Worm (Caenorhabditis elegans) whole organism, L1 larva: Measurements from ENCODE around the gene C50D2.7.
A peak's percentile ranks its signal among the peaks of the same experiment; 100 is the strongest.
"Not testable (repeated sequence)": the region's sequence is repeated elsewhere in the genome, so short reads cannot be mapped to it uniquely, and the experiment has no call there.

Experiments used
- C04F5.9 ChIP-seq: sonication (generic microtip); optimal IDR thresholded peaks from 2 replicates; lab custom pipeline; 2016; ENCODE audit warnings: missing genetic modification characterization, missing compliant biosample characterization
- C16A3.4 ChIP-seq: fragments of 150-350 bp; optimal IDR thresholded peaks from 2 replicates; lab custom pipeline; 2014; ENCODE audit warnings: missing biosample characterization, missing genetic modification characterization
- F16B12.6 ChIP-seq: fragments of 150-350 bp; optimal IDR thresholded peaks from 2 replicates; lab custom pipeline; 2014; ENCODE audit warnings: missing biosample characterization, missing genetic modification characterization
- Y116A8C.19 ChIP-seq: sonication (generic microtip); optimal IDR thresholded peaks from 2 replicates; lab custom pipeline; 2016; ENCODE audit warnings: missing compliant biosample characterization, missing genetic modification characterization, borderline replicate concordance
- ama-1 ChIP-seq: fragments of 150-350 bp; optimal IDR thresholded peaks from 2 replicates; lab custom pipeline; 2014
- blmp-1 ChIP-seq: fragments of 150-350 bp; optimal IDR thresholded peaks from 2 replicates; lab custom pipeline; 2014; ENCODE audit warnings: missing biosample characterization, missing genetic modification characterization
- ceh-8 ChIP-seq: fragments of 200-800 bp; sonication (Bioruptor generic); optimal IDR thresholded peaks from 2 replicates; lab custom pipeline; 2018; ENCODE audit warnings: mild to moderate bottlenecking, missing genetic modification characterization, moderate library complexity, missing compliant biosample characterization
- ceh-88 ChIP-seq: fragments of 200-800 bp; sonication (Bioruptor generic); IDR thresholded peaks from 2 replicates; pipeline ENCODE4 v1.3.6; 2022; ENCODE audit warnings: missing genetic modification characterization, missing compliant biosample characterization
- efl-1 ChIP-seq, 4 experiments: fragments of 150-350 bp; optimal IDR thresholded peaks in 3 of 4; peaks in 1 of 4; 1 replicate in 1 of 4; 2 replicates in 3 of 4; lab custom pipeline; 2014; ENCODE audit warnings: missing biosample characterization in 2 of 4, missing genetic modification characterization in 2 of 4, missing genetic modification reagents in 2 of 4
- egl-13 ChIP-seq: sonication (generic microtip); optimal IDR thresholded peaks from 2 replicates; lab custom pipeline; 2016; ENCODE audit warnings: missing genotype, missing genetic modification reagents, missing genetic modification characterization, missing compliant biosample characterization
- egl-27 ChIP-seq, 2 experiments: fragments of 150-350 bp in 1 of 2; sonication (generic microtip); optimal IDR thresholded peaks; 3 replicates each; lab custom pipeline; 2017 to 2018; ENCODE audit warnings: missing biosample characterization in 2 of 2, missing genetic modification characterization in 2 of 2, missing genetic modification reagents in 2 of 2
- elt-3 ChIP-seq, 6 experiments: fragments of 150-350 bp in 1 of 6; sonication (generic microtip); optimal IDR thresholded peaks; 2 replicates each; lab custom pipeline; 2017 to 2018; ENCODE audit warnings: missing biosample characterization in 6 of 6, missing genetic modification characterization in 6 of 6, inconsistent platforms in 1 of 6
- fkh-10 ChIP-seq: sonication (generic microtip); optimal IDR thresholded peaks from 2 replicates; lab custom pipeline; 2017; ENCODE audit warnings: missing biosample characterization, missing genetic modification reagents, missing genetic modification characterization
- fos-1 ChIP-seq: fragments of 150-350 bp; optimal IDR thresholded peaks from 2 replicates; lab custom pipeline; 2014; ENCODE audit warnings: missing biosample characterization, missing genetic modification characterization
- hlh-17 ChIP-seq: fragments of 200-800 bp; sonication (Bioruptor generic); optimal IDR thresholded peaks from 2 replicates; lab custom pipeline; 2018; ENCODE audit warnings: missing genetic modification characterization, mild to moderate bottlenecking, missing compliant biosample characterization, moderate library complexity, borderline replicate concordance
- hpl-2 ChIP-seq: fragments of 150-350 bp; optimal IDR thresholded peaks from 2 replicates; lab custom pipeline; 2014; ENCODE audit warnings: missing biosample characterization, missing genetic modification reagents, missing genetic modification characterization
- irx-1 ChIP-seq: sonication (generic microtip); optimal IDR thresholded peaks from 2 replicates; lab custom pipeline; 2016; ENCODE audit warnings: missing genetic modification characterization, missing compliant biosample characterization
- lin-14 ChIP-seq: fragments of 200-800 bp; sonication (Bioruptor generic); optimal IDR thresholded peaks from 2 replicates; lab custom pipeline; 2018; ENCODE audit warnings: mild to moderate bottlenecking, missing genetic modification characterization, moderate library complexity, missing compliant biosample characterization
- lin-35 ChIP-seq, 2 experiments: fragments of 150-350 bp; optimal IDR thresholded peaks; 2 replicates each; lab custom pipeline; 2014; ENCODE audit warnings: missing biosample characterization in 2 of 2, missing genetic modification characterization in 2 of 2, missing genetic modification reagents in 2 of 2
- lir-3 ChIP-seq: sonication (generic microtip); optimal IDR thresholded peaks from 2 replicates; lab custom pipeline; 2016; ENCODE audit warnings: mild to moderate bottlenecking, missing genetic modification characterization, moderate library complexity, missing compliant biosample characterization; ENCODE audit not compliant: poor library complexity
- mab-9 ChIP-seq: fragments of 200-800 bp; sonication (Bioruptor generic); IDR thresholded peaks from 2 replicates; pipeline ENCODE4 v1.3.6; 2022; ENCODE audit warnings: missing genetic modification reagents, missing genetic modification characterization, missing compliant biosample characterization
- nhr-19 ChIP-seq: fragments of 200-800 bp; sonication (Bioruptor generic); conservative IDR thresholded peaks from 2 replicates; pipeline ENCODE4 v1.3.6; 2022; ENCODE audit warnings: missing genetic modification characterization, missing compliant biosample characterization
- nhr-20 ChIP-seq: sonication (generic microtip); optimal IDR thresholded peaks from 2 replicates; lab custom pipeline; 2016; ENCODE audit warnings: mild to moderate bottlenecking, missing genetic modification characterization, missing compliant biosample characterization
- nhr-28 ChIP-seq: fragments of 150-350 bp; optimal IDR thresholded peaks from 2 replicates; lab custom pipeline; 2014; ENCODE audit warnings: missing biosample characterization, missing genetic modification characterization
- nhr-85 ChIP-seq: sonication (generic microtip); peaks from one replicate; lab custom pipeline; 2016; ENCODE audit warnings: missing genetic modification characterization, inconsistent platforms, missing compliant biosample characterization
- nhr-90 ChIP-seq: sonication (generic microtip); optimal IDR thresholded peaks from 2 replicates; lab custom pipeline; 2016; ENCODE audit warnings: mild to moderate bottlenecking, missing genetic modification characterization, missing compliant biosample characterization; ENCODE audit not compliant: poor library complexity
- pag-3 ChIP-seq: sonication (generic microtip); optimal IDR thresholded peaks from 2 replicates; lab custom pipeline; 2017; ENCODE audit warnings: missing genetic modification characterization, mild to moderate bottlenecking, missing compliant biosample characterization, antibody characterized with exemption, borderline replicate concordance; ENCODE audit not compliant: insufficient read depth
- pqm-1 ChIP-seq: sonication (generic microtip); optimal IDR thresholded peaks from 3 replicates; lab custom pipeline; 2017; ENCODE audit warnings: missing biosample characterization, missing genetic modification characterization
- rnt-1 ChIP-seq: sonication (generic microtip); optimal IDR thresholded peaks from 2 replicates; lab custom pipeline; 2016; ENCODE audit warnings: mild to moderate bottlenecking, missing genetic modification characterization, moderate library complexity, missing compliant biosample characterization
- snu-23 ChIP-seq: sonication (generic microtip); optimal IDR thresholded peaks from 2 replicates; lab custom pipeline; 2016; ENCODE audit warnings: missing genetic modification characterization, missing compliant biosample characterization
- sox-4 ChIP-seq: sonication (generic microtip); optimal IDR thresholded peaks from 2 replicates; lab custom pipeline; 2016; ENCODE audit warnings: missing genetic modification characterization, missing compliant biosample characterization
- sptf-1 ChIP-seq: fragments of 150-350 bp; optimal IDR thresholded peaks from 2 replicates; lab custom pipeline; 2014; ENCODE audit warnings: missing biosample characterization, missing genetic modification characterization
- swsn-7 ChIP-seq: sonication (generic microtip); optimal IDR thresholded peaks from 2 replicates; lab custom pipeline; 2016; ENCODE audit warnings: missing genetic modification characterization, missing compliant biosample characterization
- tbx-2 ChIP-seq: sonication (generic microtip); optimal IDR thresholded peaks from 2 replicates; lab custom pipeline; 2016; ENCODE audit warnings: missing genetic modification characterization, missing compliant biosample characterization
- tlp-1 ChIP-seq: fragments of 150-350 bp; optimal IDR thresholded peaks from 2 replicates; lab custom pipeline; 2014; ENCODE audit warnings: missing biosample characterization, missing genetic modification characterization
- ztf-11 ChIP-seq, 2 experiments: sonication (generic microtip); optimal IDR thresholded peaks; 2 replicates each; lab custom pipeline; 2016 to 2017; ENCODE audit warnings: missing genetic modification characterization in 2 of 2, missing biosample characterization in 1 of 2, missing compliant biosample characterization in 1 of 2
- ztf-4 ChIP-seq: fragments of 150-350 bp; optimal IDR thresholded peaks from 2 replicates; lab custom pipeline; 2014; ENCODE audit warnings: missing biosample characterization, missing genetic modification characterization

C50D2.7 gene

ce11 chrII:105889-106288 is 10.8 kb upstream of the C50D2.7 start, which contains the start of gene txt-1:
Gene txt-1 (plus strand): TSS chrII:106189.
- no peak for TF ChIP-seq tlp-1 (tag; lab: Kevin White, UChicago)
- no peak for TF ChIP-seq snu-23 (GFP tag; lab: Kevin White, UChicago)
- no peak for TF ChIP-seq nhr-20 (tag; lab: Kevin White, UChicago)
- TF ChIP-seq rnt-1 (tag; lab: Kevin White, UChicago): no peak

ce11 chrII:105327-105882 is 10.3 kb upstream of the C50D2.7 start:
- TF ChIP-seq hlh-17 (GFP tag; lab: Kevin White, UChicago) (no peak), efl-1 (optimal IDR thresholded peaks at IDR 0.05; lab: Kevin White, UChicago) (no peak), efl-1 (GFP tag; optimal IDR thresholded peaks at IDR 0.05 in 1 of 2; lab: Kevin White, UChicago) (peak in 1 of 2 experiments; percentile 34)
- TF ChIP-seq, all 84 proteins: peak for 1

DNA sequence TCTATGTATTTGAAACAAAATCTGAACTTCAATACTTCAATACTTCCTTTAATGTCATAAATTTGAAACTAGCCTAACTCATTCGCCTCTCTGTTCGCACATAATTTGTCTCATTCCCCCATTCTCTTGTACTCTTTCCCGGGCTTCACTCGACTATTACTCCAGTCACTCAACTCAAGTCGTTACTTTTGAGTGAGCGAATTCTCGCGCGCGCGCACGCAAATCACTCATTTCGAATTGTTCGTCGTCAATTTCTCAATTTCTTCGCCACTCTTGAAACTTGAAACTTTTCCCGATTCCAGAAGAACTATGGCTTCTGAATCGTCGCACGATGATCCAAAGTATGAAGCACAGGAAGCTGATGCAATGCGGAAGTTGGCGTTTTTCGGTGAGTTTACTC is 9.2 kb upstream of the C50D2.7 start, which contains the start of gene col-68:
TSS of gene col-68 (plus strand) at position 301 of the 400 bp plus-strand sequence.
- no peak for TF ChIP-seq tbx-2 (tag; lab: Kevin White, UChicago)
- no peak for TF ChIP-seq C16A3.4 (tag; lab: Kevin White, UChicago)
- no peak for TF ChIP-seq mab-9 (GFP tag; lab: Robert Waterston, UW)

ce11 chrII:101176-101575 is 6.1 kb upstream of the C50D2.7 start:
- TF ChIP-seq elt-3 (tag; optimal IDR thresholded peaks at IDR 0.05; lab: Kevin White, UChicago) (no peak), blmp-1 (tag; lab: Kevin White, UChicago) (no peak), Y116A8C.19 (tag; lab: Kevin White, UChicago) (no peak), egl-27 (tag; optimal IDR thresholded peaks at IDR 0.05; lab: Kevin White, UChicago) (no peak), fos-1 (no peak)

DNA sequence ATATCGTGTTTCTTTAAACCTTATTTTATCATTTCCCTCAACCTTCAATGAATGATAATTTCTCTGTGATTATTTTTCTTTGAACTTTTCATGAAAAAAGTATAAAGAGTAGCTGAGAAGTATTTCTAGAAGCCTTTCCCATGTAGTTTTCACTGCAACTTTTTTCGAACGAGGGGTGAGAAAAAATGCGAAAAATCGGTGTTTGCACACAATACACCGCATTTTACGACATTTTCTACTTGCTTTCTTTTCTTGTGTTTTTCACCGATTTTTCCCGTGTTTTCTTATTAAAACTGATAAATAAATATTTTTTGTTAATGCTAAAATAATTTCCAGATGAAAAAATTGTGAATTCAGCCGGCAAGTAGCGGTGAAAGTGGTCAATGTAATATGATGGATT is 3.8 kb upstream of the C50D2.7 start, which contains the start of gene C50D2.10:
TSS of gene C50D2.10 (plus strand) at position 245 of the 400 bp plus-strand sequence.
- not testable (repeated sequence) for TF ChIP-seq lir-3 (tag; lab: Kevin White, UChicago); nhr-19 (GFP tag; lab: Robert Waterston, UW); ceh-88 (GFP tag; lab: Robert Waterston, UW)

- TF ChIP-seq lir-3 (tag; lab: Kevin White, UChicago) (no peak), nhr-28 (tag; lab: Kevin White, UChicago) (no peak), ceh-8 (GFP tag; lab: Kevin White, UChicago) (peak; percentile 38), lin-14 (GFP tag; lab: Kevin White, UChicago) (no peak), rnt-1 (tag; lab: Kevin White, UChicago) (peak; percentile 19), F16B12.6 (tag; lab: Kevin White, UChicago) (peak; percentile 28), sptf-1 (no peak), nhr-90 (tag; lab: Kevin White, UChicago) (peak; percentile 75), elt-3 (tag; optimal IDR thresholded peaks at IDR 0.05; lab: Kevin White, UChicago) (no peak), Y116A8C.19 (tag; lab: Kevin White, UChicago) (no peak), ama-1 (no peak), pag-3 (no peak), mab-9 (GFP tag; lab: Robert Waterston, UW) (peak; percentile 74; the same call in 1 of the 2 replicates), fkh-10 (GFP tag; lab: Kevin White, UChicago) (no peak), irx-1 (tag; lab: Kevin White, UChicago) (peak; percentile 73), egl-13 (tag; lab: Kevin White, UChicago) (peak; percentile 55), pqm-1 (no peak), ztf-4 (tag; lab: Kevin White, UChicago) (no peak), snu-23 (GFP tag; lab: Kevin White, UChicago) (peak; percentile 73), sox-4 (peak; percentile 65), swsn-7 (peak; percentile 79), nhr-85 (peak; percentile 86), egl-27 (tag; optimal IDR thresholded peaks at IDR 0.05; lab: Kevin White, UChicago) (no peak), C04F5.9 (peak; percentile 54), nhr-19 (GFP tag; lab: Robert Waterston, UW) (peak; percentile 75), ztf-11 (tag; optimal IDR thresholded peaks at IDR 0.05; lab: Kevin White, UChicago) (peak in 1 of 2 experiments; percentile 24), lin-35 (GFP tag; optimal IDR thresholded peaks at IDR 0.05; lab: Kevin White, UChicago) (peak; percentile 58 to 62), hpl-2 (GFP tag; lab: Kevin White, UChicago) (no peak)
Observed at ce11 chrII:97992-98763, 3.1 kb upstream of the C50D2.7 start, which contains the start of the genes luc-7L3 and sftb-6. Gene luc-7L3 (minus strand): TSS chrII:98027. Gene sftb-6 (plus strand): TSS chrII:98404.
